Worm (Caenorhabditis elegans) whole organism, L1 larva: ENCODE data around the gene otub-1.

Experiments
- nhr-28 ChIP-seq: fragments of 150-350 bp; optimal IDR thresholded peaks from 2 replicates; lab custom pipeline; 2014; ENCODE audit warnings: missing biosample characterization, missing genetic modification characterization
- snpc-4 ChIP-seq: fragments of 150-350 bp; optimal IDR thresholded peaks from 2 replicates; lab custom pipeline; 2014; ENCODE audit warnings: missing biosample characterization, missing genetic modification characterization

ce11 chrV:15109260-15109659 lies 43.2 kb downstream of the otub-1 start, which contains the start of gene Y75B12A.2:
- no peak for TF ChIP-seq snpc-4 (tag; lab: Kevin White, UChicago)
- no peak for TF ChIP-seq nhr-28 (tag; lab: Kevin White, UChicago)
